Worm (Caenorhabditis elegans) whole organism, dauer: ENCODE data around the gene exos-1.

ENCODE experiments used
- unc-62 ChIP-seq: sonication (generic microtip); optimal IDR thresholded peaks from 2 replicates; lab custom pipeline; 2017; ENCODE audit warnings: missing biosample characterization, missing genetic modification reagents, missing genetic modification characterization

The exos-1 gene

ce11 chrIII:11008869-11009268 lies at the start of gene exos-1:
Gene exos-1, plus strand, starts transcription at chrIII:11009043.
- TF ChIP-seq unc-62 (GFP tag; lab: Kevin White, UChicago) = no peak

ce11 chrIII:10960387-10960786 lies 48.5 kb upstream of the exos-1 start:
- no peak for TF ChIP-seq unc-62 (GFP tag; lab: Kevin White, UChicago)

ce11 chrIII:10962910-10963309 lies 45.9 kb upstream of the exos-1 start:
- no peak for TF ChIP-seq unc-62 (GFP tag; lab: Kevin White, UChicago)

ce11 chrIII:10967010-10967409 lies 41.8 kb upstream of the exos-1 start, which contains the start of gene W05B2.2:
Gene W05B2.2, minus strand, starts transcription at chrIII:10967110.
- no peak for TF ChIP-seq unc-62 (GFP tag; lab: Kevin White, UChicago)

ce11 chrIII:10969644-10970043 lies 39.2 kb upstream of the exos-1 start, which contains the start of gene dhc-4:
Gene dhc-4, plus strand, starts transcription at chrIII:10969944.
- TF ChIP-seq unc-62 (GFP tag; lab: Kevin White, UChicago) = no peak

- no peak for TF ChIP-seq unc-62 (GFP tag; lab: Kevin White, UChicago)
Measured at ce11 chrIII:10976580-10976979, 32.3 kb upstream of the exos-1 start.

- no peak for TF ChIP-seq unc-62 (GFP tag; lab: Kevin White, UChicago)
Measured at ce11 chrIII:10981555-10981954, 27.3 kb upstream of the exos-1 start.

- TF ChIP-seq unc-62 (GFP tag; lab: Kevin White, UChicago) = no peak
Measured at ce11 chrIII:10983153-10983552, 25.7 kb upstream of the exos-1 start, which contains the start of gene col-92. Gene col-92, minus strand, starts transcription at chrIII:10983253.

- no peak for TF ChIP-seq unc-62 (GFP tag; lab: Kevin White, UChicago)
Measured at ce11 chrIII:10985559-10986036, 23.2 kb upstream of the exos-1 start, which contains the start of gene col-93. Gene col-93, minus strand, starts transcription at chrIII:10985609.

- TF ChIP-seq unc-62 (GFP tag; lab: Kevin White, UChicago) = no peak
Measured at ce11 chrIII:10987561-10988184, 21.2 kb upstream of the exos-1 start, which contains the start of gene col-94. Gene col-94, minus strand, starts transcription at chrIII:10987873.

- no peak for TF ChIP-seq unc-62 (GFP tag; lab: Kevin White, UChicago)
Measured at ce11 chrIII:10989491-10990032, 19.3 kb upstream of the exos-1 start.

ce11 chrIII:10994085-10994484 lies 14.8 kb upstream of the exos-1 start:
- TF ChIP-seq unc-62 (GFP tag; lab: Kevin White, UChicago) = no peak

- no peak for TF ChIP-seq unc-62 (GFP tag; lab: Kevin White, UChicago)
Measured at ce11 chrIII:10995156-10995555, 13.7 kb upstream of the exos-1 start, which contains the start of gene dmsr-5. Gene dmsr-5, minus strand, starts transcription at chrIII:10995256.

ce11 chrIII:11002808-11003207 lies 6.0 kb upstream of the exos-1 start:
- TF ChIP-seq unc-62 (GFP tag; lab: Kevin White, UChicago) = no peak

- TF ChIP-seq unc-62 (GFP tag; lab: Kevin White, UChicago) = no peak
Measured at ce11 chrIII:11007552-11008272, 1.1 kb upstream of the exos-1 start, which contains the start of the genes fipr-17 and Y48A6B.3. Gene fipr-17, minus strand, starts transcription at chrIII:11007602. Gene Y48A6B.3, plus strand, starts transcription at chrIII:11008222.

- TF ChIP-seq unc-62 (GFP tag; lab: Kevin White, UChicago) = no peak
Measured at ce11 chrIII:11010597-11010996, 1.8 kb downstream of the exos-1 start.
